Fruit fly (Drosophila melanogaster): ENCODE results near the gene Karl.
A peak's percentile ranks its signal among the peaks of the same experiment; 100 is the strongest.

Karl gene

dm6 chrX:11817183-11817972 is 30.2 kb downstream of the Karl start (continued):
- TF ChIP-seq dmrt11E (tag; optimal IDR thresholded peaks at IDR 0.05), result no peak
- TF ChIP-seq cg (GFP tag; optimal IDR thresholded peaks at IDR 0.05), result peak; percentile 74
- peak; percentile 98 for TF ChIP-seq Adf1 (GFP tag; IDR thresholded peaks at IDR 0.05)
- TF ChIP-seq CHES-1-like (GFP tag; optimal IDR thresholded peaks at IDR 0.05), result peak; percentile 60
- TF ChIP-seq crol (GFP tag; IDR thresholded peaks at IDR 0.05), result peak; percentile 18; the same call in 1 of the 2 replicates
- TF ChIP-seq CG17385 (GFP tag; optimal IDR thresholded peaks at IDR 0.05), result peak; percentile 88
- TF ChIP-seq Taf1 (GFP tag; IDR thresholded peaks at IDR 0.05), result no peak
- peak; percentile 21 for TF ChIP-seq CG15601 (tag; optimal IDR thresholded peaks at IDR 0.05)
- no peak for TF ChIP-seq CG10543 (GFP tag; optimal IDR thresholded peaks at IDR 0.05)
- TF ChIP-seq BtbVII (GFP tag; optimal IDR thresholded peaks at IDR 0.05), result peak; percentile 11
- no peak for TF ChIP-seq sug (tag; optimal IDR thresholded peaks at IDR 0.05)
- no peak for TF ChIP-seq CG10462 (GFP tag; optimal IDR thresholded peaks at IDR 0.05)
- TF ChIP-seq Hand (GFP tag; optimal IDR thresholded peaks at IDR 0.05), result no peak
- TF ChIP-seq CG8924 (tag; optimal IDR thresholded peaks at IDR 0.05), result peak; percentile 30
- TF ChIP-seq CG11504 (tag; optimal IDR thresholded peaks at IDR 0.05), result peak; percentile 13
- no peak for TF ChIP-seq Doc3 (GFP tag; IDR thresholded peaks at IDR 0.05; ENCODE audit: partially characterized antibody)
- peak; percentile 99 for TF ChIP-seq pfk (GFP tag; optimal IDR thresholded peaks at IDR 0.05)
- TF ChIP-seq psq (GFP tag; optimal IDR thresholded peaks at IDR 0.05), result peak; percentile 72
- no peak for TF ChIP-seq Eip74EF (GFP tag; optimal IDR thresholded peaks at IDR 0.05)
- TF ChIP-seq bcd (GFP tag; optimal IDR thresholded peaks at IDR 0.05), result no peak
- TF ChIP-seq CG15479 (GFP tag; optimal IDR thresholded peaks at IDR 0.05), result peak; percentile 40
- no peak for TF ChIP-seq Drgx (GFP tag; IDR thresholded peaks at IDR 0.05)
- peak; percentile 93 for TF ChIP-seq CG4360 (GFP tag; IDR thresholded peaks at IDR 0.05)
- no peak for TF ChIP-seq CG1603 (tag; optimal IDR thresholded peaks at IDR 0.05)
- peak; percentile 15 for TF ChIP-seq nom (GFP tag; optimal IDR thresholded peaks at IDR 0.05)
- no peak for TF ChIP-seq Abd-B (GFP tag; optimal IDR thresholded peaks at IDR 0.05)
- TF ChIP-seq CG8290 (GFP tag; optimal IDR thresholded peaks at IDR 0.05), result no peak
- peak in 1 of 2 experiments; percentile 16 for TF ChIP-seq CG8290 (tag; optimal IDR thresholded peaks at IDR 0.05)
- no peak for TF ChIP-seq Fer2 (tag; optimal IDR thresholded peaks at IDR 0.05)

- TF ChIP-seq sisA (GFP tag; IDR thresholded peaks at IDR 0.05), result peak; percentile 93
- TF ChIP-seq CG33557 (GFP tag; optimal IDR thresholded peaks at IDR 0.05), result peak; percentile 85
- TF ChIP-seq croc (GFP tag; conservative IDR thresholded peaks at IDR 0.05), result peak; percentile 87
- TF ChIP-seq Hmr (GFP tag; optimal IDR thresholded peaks at IDR 0.05), result peak; percentile 95
- TF ChIP-seq Sry-β (GFP tag; optimal IDR thresholded peaks at IDR 0.05), result peak; percentile 26
- TF ChIP-seq CG9215 (GFP tag; IDR thresholded peaks at IDR 0.05), result peak; percentile 84
- TF ChIP-seq CkIIα-i1 (GFP tag; IDR thresholded peaks at IDR 0.05), result 0 out of 2 replicates have a peak, but pooled peaks have one; percentile 53
- TF ChIP-seq cas (GFP tag; IDR thresholded peaks at IDR 0.05), result peak; percentile 86
- TF ChIP-seq CG3407 (GFP tag; optimal IDR thresholded peaks at IDR 0.05), result peak; percentile 92
- peak; percentile 97 for TF ChIP-seq stc (GFP tag; IDR thresholded peaks at IDR 0.05)
- TF ChIP-seq chinmo (GFP tag; IDR thresholded peaks at IDR 0.05; ENCODE audit: partially characterized antibody), result peak; percentile 67; the same call in 1 of the 4 replicates
- TF ChIP-seq gce (GFP tag; IDR thresholded peaks at IDR 0.05), result peak; percentile 94
- TF ChIP-seq Opbp (GFP tag; IDR thresholded peaks at IDR 0.05; ENCODE audit: partially characterized antibody), result no peak
- peak; percentile 80 for TF ChIP-seq emc (GFP tag; optimal IDR thresholded peaks at IDR 0.05)
- TF ChIP-seq scrt (GFP tag; optimal IDR thresholded peaks at IDR 0.05), result peak; percentile 86
- peak; percentile 46 for TF ChIP-seq CG15479 (GFP tag; optimal IDR thresholded peaks at IDR 0.05)
- peak; percentile 99 for TF ChIP-seq CG4707 (GFP tag; optimal IDR thresholded peaks at IDR 0.05)
- peak; percentile 94 for TF ChIP-seq org-1 (GFP tag; optimal IDR thresholded peaks at IDR 0.05)
- peak; percentile 96 for TF ChIP-seq Atf-2 (GFP tag; optimal IDR thresholded peaks at IDR 0.05)
- TF ChIP-seq odd (GFP tag; optimal IDR thresholded peaks at IDR 0.05), result peak; percentile 91
These were observed 31.0 kb downstream of the Karl start for dm6 chrX:11818047-11818766.
